Worm (Caenorhabditis elegans): ENCODE data around the gene math-44.
"Not testable (repeated sequence)": the region's sequence is repeated elsewhere in the genome, so short reads cannot be mapped to it uniquely, and the experiment has no call there.

Gene math-44

DNA sequence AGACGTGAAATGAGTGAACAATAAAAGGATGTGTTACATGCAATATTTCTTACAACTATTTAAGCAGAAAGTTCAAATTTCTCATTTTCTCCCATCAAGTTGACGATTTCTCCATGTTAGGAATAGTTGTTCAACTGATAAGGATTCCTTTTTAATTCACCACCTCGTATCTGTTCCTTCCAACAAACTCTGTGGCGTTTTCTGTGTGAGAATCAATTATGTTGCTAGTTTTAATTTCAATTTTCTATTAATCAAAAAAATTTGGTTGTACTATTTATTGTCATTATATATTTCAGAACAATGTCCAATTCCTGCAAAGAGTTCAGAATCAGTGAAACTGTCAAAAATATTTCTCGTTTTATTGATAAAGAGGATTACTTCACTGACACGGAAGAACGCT is at the start of gene math-44:
math-44 (plus strand) TSS at position 301 of the 400 bp plus-strand sequence.
- TF ChIP-seq ceh-36 (tag; optimal IDR thresholded peaks at IDR 0.05) (no peak), ets-7 (tag; optimal IDR thresholded peaks at IDR 0.05) (no peak), hmg-4 (GFP tag; optimal IDR thresholded peaks at IDR 0.05) (no peak), sea-1 (GFP tag; conservative IDR thresholded peaks at IDR 0.05) (no peak), flt-1 (GFP tag; IDR thresholded peaks at IDR 0.05) (no peak), scrt-1 (GFP tag; IDR thresholded peaks at IDR 0.05) (no peak), pes-1 (GFP tag; IDR thresholded peaks at IDR 0.05) (no peak), hnd-1 (tag; optimal IDR thresholded peaks at IDR 0.05) (no peak)

DNA sequence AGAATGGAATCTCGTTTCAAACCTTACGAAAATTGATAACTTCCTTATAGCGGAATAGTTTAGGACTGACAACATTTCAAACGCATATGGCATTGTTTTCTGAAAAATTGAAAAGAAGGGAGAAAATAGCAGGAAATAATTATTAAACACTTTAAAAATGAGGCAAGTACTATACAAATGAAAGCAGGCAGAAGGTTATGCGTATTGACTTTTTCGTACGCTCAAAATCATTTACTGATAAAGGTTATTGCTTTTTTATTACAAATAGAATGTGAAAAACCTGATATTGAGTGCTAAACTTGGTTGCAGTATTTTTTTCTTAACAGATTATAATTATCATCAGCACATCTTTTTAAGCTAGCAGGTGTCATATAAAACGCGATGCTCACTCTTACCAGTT is 49.5 kb upstream of the math-44 start, which contains the start of gene ZK250.13:
ZK250.13 (minus strand) TSS at position 101 of the 400 bp plus-strand sequence.
- TF ChIP-seq flt-1 (GFP tag; IDR thresholded peaks at IDR 0.05) = no peak

DNA sequence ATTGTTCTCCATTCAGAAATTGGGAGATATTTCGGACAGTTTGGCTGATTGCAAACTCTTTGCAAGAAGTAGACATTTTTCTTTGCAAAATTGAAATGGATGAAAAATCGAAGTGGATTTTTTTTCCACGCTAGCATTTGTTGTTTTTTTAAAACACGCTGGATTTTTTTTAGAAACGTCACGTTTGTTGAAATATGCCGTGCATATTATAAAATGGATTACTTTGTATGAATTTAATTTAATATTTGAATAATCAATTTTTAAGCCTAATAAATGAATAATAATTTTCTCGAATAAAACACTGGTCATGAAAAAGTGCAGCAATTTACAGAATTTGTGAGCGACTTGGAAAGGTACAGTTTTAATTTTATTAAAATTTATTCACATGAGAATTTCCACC is 44.0 kb upstream of the math-44 start, which contains the start of gene ZK250.14:
ZK250.14 (minus strand) TSS at position 101 of the 400 bp plus-strand sequence.
- TF ChIP-seq pes-1 (GFP tag; IDR thresholded peaks at IDR 0.05) (no peak), ceh-13 (GFP tag; optimal IDR thresholded peaks at IDR 0.05) (no peak), hnd-1 (tag; optimal IDR thresholded peaks at IDR 0.05) (no peak), flt-1 (GFP tag; IDR thresholded peaks at IDR 0.05) (no peak), hmg-4 (GFP tag; optimal IDR thresholded peaks at IDR 0.05) (no peak), ceh-36 (tag; optimal IDR thresholded peaks at IDR 0.05) (no peak), tra-4 (tag; optimal IDR thresholded peaks at IDR 0.05) (no peak), F13C5.2 (tag; optimal IDR thresholded peaks at IDR 0.05) (no peak), ets-7 (tag; optimal IDR thresholded peaks at IDR 0.05) (no peak), tbx-11 (GFP tag; IDR thresholded peaks at IDR 0.05) (no peak), hmbx-1 (tag; optimal IDR thresholded peaks at IDR 0.05) (no peak), B0310.2 (tag; optimal IDR thresholded peaks at IDR 0.05) (no peak), aly-1 (tag; optimal IDR thresholded peaks at IDR 0.05) (no peak), tbx-37 (GFP tag; conservative IDR thresholded peaks at IDR 0.05) (no peak)

DNA sequence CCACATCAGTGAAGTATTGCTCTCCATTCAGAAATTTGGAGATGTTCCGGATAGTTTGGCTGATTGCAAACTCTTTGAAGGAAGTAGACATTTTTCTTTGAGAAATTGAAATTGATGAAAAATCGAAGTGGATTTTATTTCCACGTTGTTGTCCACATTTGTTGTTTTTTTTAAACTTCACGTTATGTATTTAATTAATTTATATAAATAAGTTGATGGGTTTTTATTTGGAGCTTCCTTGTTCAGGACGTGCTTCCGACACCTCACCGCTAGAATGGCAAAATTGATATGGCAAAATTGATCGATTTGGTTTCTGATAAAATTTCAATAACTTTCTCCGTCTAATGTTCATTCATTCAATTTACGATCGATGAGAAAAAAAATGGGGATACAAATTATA is 42.7 kb upstream of the math-44 start, which contains the start of gene math-48:
math-48 (minus strand) TSS at position 101 of the 400 bp plus-strand sequence.
- TF ChIP-seq ets-7 (tag; optimal IDR thresholded peaks at IDR 0.05) (no peak), B0310.2 (tag; optimal IDR thresholded peaks at IDR 0.05) (no peak), F13C5.2 (tag; optimal IDR thresholded peaks at IDR 0.05) (no peak), pes-1 (GFP tag; IDR thresholded peaks at IDR 0.05) (no peak), tbx-11 (GFP tag; IDR thresholded peaks at IDR 0.05) (no peak), sea-1 (GFP tag; conservative IDR thresholded peaks at IDR 0.05) (no peak), hmbx-1 (tag; optimal IDR thresholded peaks at IDR 0.05) (no peak)

DNA sequence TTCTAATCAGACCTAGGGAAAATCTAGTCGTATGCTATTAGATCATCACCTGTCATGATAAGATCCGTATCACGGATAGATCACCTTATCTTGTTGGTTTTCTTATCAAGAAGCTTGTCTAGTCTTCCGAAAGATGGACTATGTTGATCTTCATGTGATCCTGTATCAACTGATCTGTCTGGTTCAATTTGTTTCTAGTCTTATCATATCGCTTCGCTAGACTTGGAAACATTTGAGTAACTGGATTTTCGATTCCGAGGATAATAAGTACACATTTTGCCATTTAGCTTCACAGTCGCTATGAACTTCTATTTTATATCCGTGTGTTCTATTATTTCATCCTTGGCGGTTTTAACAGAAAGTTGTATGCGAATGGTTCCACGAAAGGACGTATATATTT is 40.7 kb upstream of the math-44 start, which contains the start of gene ZK250.2:
ZK250.2 (plus strand) TSS at position 301 of the 400 bp plus-strand sequence.
- not testable (repeated sequence) for TF ChIP-seq pes-1 (GFP tag; IDR thresholded peaks at IDR 0.05); hnd-1 (tag; optimal IDR thresholded peaks at IDR 0.05); F13C5.2 (tag; optimal IDR thresholded peaks at IDR 0.05)

DNA sequence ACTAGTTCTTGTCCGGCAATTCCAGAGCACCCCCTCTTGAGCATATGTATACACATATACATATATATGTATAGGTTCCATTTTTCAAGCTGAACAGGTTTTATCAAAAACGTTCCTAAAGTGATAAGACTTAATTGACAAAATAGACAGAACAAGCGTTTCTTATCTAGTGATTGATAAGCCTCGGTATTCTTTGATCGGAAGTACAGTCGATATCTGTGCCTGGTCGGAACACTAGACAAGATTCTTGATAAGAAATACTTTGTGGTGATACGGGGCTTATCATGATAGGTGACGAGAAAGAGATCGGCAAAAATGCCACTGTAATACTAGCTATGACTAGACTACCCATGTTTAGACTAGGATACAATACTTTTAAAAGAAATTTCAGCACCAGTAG is 40.0 kb upstream of the math-44 start:
- TF ChIP-seq F13C5.2 (tag; optimal IDR thresholded peaks at IDR 0.05) (no peak), hmbx-1 (tag; optimal IDR thresholded peaks at IDR 0.05) (no peak), pes-1 (GFP tag; IDR thresholded peaks at IDR 0.05) (no peak), sea-1 (GFP tag; conservative IDR thresholded peaks at IDR 0.05) (no peak), tbx-37 (GFP tag; conservative IDR thresholded peaks at IDR 0.05) (no peak), ets-7 (tag; optimal IDR thresholded peaks at IDR 0.05) (no peak), scrt-1 (GFP tag; IDR thresholded peaks at IDR 0.05) (no peak), flt-1 (GFP tag; IDR thresholded peaks at IDR 0.05) (no peak), aly-1 (tag; optimal IDR thresholded peaks at IDR 0.05) (no peak), B0310.2 (tag; optimal IDR thresholded peaks at IDR 0.05) (no peak), ama-1 (optimal IDR thresholded peaks at IDR 0.05) (no peak), ceh-36 (tag; optimal IDR thresholded peaks at IDR 0.05) (no peak), tra-4 (tag; optimal IDR thresholded peaks at IDR 0.05) (no peak), tbx-11 (GFP tag; IDR thresholded peaks at IDR 0.05) (no peak), hnd-1 (tag; optimal IDR thresholded peaks at IDR 0.05) (no peak), hmg-4 (GFP tag; optimal IDR thresholded peaks at IDR 0.05) (no peak), ceh-13 (GFP tag; optimal IDR thresholded peaks at IDR 0.05) (no peak)

DNA sequence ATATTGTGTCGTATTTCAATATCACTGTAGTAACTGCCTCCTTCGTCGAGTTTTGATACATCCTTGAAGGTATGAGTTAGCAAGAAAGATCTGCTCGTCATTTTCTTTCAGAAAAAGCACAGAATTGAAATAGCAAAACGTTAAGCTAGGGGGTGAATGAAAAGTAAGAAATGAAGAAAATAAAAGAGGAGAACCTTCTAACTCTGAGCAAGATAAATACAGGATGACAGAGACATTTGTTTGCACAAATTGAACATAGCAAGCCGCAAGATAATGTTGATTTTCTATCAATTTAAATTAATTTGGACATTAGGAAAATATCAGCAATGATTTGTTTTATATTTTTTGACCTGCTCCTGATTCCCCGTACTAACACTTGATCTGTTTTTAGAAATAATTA is 33.5 kb upstream of the math-44 start, which contains the start of gene math-49:
math-49 (minus strand) TSS at position 101 of the 400 bp plus-strand sequence.
- not testable (repeated sequence) for TF ChIP-seq hmbx-1 (tag; optimal IDR thresholded peaks at IDR 0.05); tbx-37 (GFP tag; conservative IDR thresholded peaks at IDR 0.05); scrt-1 (GFP tag; IDR thresholded peaks at IDR 0.05)

DNA sequence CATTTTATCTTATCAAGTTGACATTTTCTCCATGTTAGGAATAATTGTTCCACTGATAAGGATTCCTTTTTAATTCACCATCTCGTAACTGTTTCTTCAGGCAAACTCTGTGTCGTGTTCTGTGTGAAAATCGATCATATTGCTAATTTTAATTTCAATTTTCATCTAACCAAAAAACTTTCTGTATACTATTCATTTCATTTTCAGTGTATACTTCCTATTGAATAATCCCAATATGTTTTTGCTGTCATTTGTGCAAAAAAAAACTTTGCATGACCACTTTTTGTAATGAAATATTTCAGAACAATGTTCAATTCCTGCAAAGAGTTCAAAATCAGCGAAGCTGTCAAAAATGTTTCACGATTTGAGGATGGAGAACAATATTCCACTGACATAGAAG is 2.1 kb upstream of the math-44 start, which contains the start of gene Y16E11A.4:
Y16E11A.4 (plus strand) TSS at position 301 of the 400 bp plus-strand sequence.
- no peak for TF ChIP-seq tbx-37 (GFP tag; conservative IDR thresholded peaks at IDR 0.05)
- no peak for TF ChIP-seq scrt-1 (GFP tag; IDR thresholded peaks at IDR 0.05)
- no peak for TF ChIP-seq ceh-36 (tag; optimal IDR thresholded peaks at IDR 0.05)

DNA sequence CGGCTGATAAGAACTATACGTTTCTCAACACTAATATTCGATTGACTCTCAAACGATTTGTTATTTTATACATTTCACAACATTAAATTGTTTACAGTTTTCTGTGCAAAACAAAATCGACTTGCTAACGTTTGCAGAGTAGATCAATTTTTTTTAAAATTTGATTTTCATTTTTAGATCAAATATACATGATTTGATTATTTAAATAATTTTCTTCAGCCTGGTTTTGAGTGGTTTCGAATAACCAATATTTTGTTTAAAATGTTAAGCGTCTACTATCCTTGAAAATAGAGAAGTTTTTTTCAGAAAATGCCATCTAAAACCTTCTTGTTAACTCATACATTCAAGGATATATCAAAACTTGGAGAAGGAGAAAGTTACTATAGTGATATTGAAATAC is 4.6 kb downstream of the math-44 start, which contains the start of gene math-21:
math-21 (plus strand) TSS at position 301 of the 400 bp plus-strand sequence.
- TF ChIP-seq pes-1 (GFP tag; IDR thresholded peaks at IDR 0.05) = no peak
- no peak for TF ChIP-seq F13C5.2 (tag; optimal IDR thresholded peaks at IDR 0.05)
- no peak for TF ChIP-seq ceh-13 (GFP tag; optimal IDR thresholded peaks at IDR 0.05)
- TF ChIP-seq hmbx-1 (tag; optimal IDR thresholded peaks at IDR 0.05) = no peak
- TF ChIP-seq B0310.2 (tag; optimal IDR thresholded peaks at IDR 0.05) = no peak
- no peak for TF ChIP-seq hmg-4 (GFP tag; optimal IDR thresholded peaks at IDR 0.05)
- no peak for TF ChIP-seq hnd-1 (tag; optimal IDR thresholded peaks at IDR 0.05)
- no peak for TF ChIP-seq aly-1 (tag; optimal IDR thresholded peaks at IDR 0.05)
- TF ChIP-seq ceh-36 (tag; optimal IDR thresholded peaks at IDR 0.05) = no peak
- no peak for TF ChIP-seq ama-1 (optimal IDR thresholded peaks at IDR 0.05)
- no peak for TF ChIP-seq sea-1 (GFP tag; conservative IDR thresholded peaks at IDR 0.05)
